Fruit fly (Drosophila melanogaster): ENCODE data around the gene CG9541.

Gene CG9541

dm6 chr2L:9010267-9010666 is 35.0 kb upstream of the CG9541 start, which contains the start of gene CG9568 (continued):
- peak; percentile 14 for TF ChIP-seq BtbVII (GFP tag; optimal IDR thresholded peaks at IDR 0.05)
- TF ChIP-seq sug (tag; optimal IDR thresholded peaks at IDR 0.05) = peak; percentile 19
- TF ChIP-seq lab (GFP tag; optimal IDR thresholded peaks at IDR 0.05) = peak; percentile 18
- TF ChIP-seq Med (GFP tag) = peak; percentile 53
- TF ChIP-seq fd64A (GFP tag; optimal IDR thresholded peaks at IDR 0.05) = peak; percentile 7
- TF ChIP-seq exex (tag; optimal IDR thresholded peaks at IDR 0.05) = peak; percentile 49
- TF ChIP-seq odd (GFP tag; optimal IDR thresholded peaks at IDR 0.05) = peak; percentile 6
- no peak for TF ChIP-seq CG6654 (GFP tag; optimal IDR thresholded peaks at IDR 0.05)
- peak; percentile 22 for TF ChIP-seq D19B (GFP tag; optimal IDR thresholded peaks at IDR 0.05)
- TF ChIP-seq Asciz (GFP tag; optimal IDR thresholded peaks at IDR 0.05) = peak; percentile 2
- peak; percentile 48 for TF ChIP-seq CG12071 (GFP tag; optimal IDR thresholded peaks at IDR 0.05)
- TF ChIP-seq ATbp (GFP tag; optimal IDR thresholded peaks at IDR 0.05) = peak; percentile 9
- no peak for TF ChIP-seq CG6683 (GFP tag; optimal IDR thresholded peaks at IDR 0.05)
- peak; percentile 38 for TF ChIP-seq CG13296 (GFP tag; optimal IDR thresholded peaks at IDR 0.05)
- peak; percentile 17 for TF ChIP-seq CG6813 (GFP tag; optimal IDR thresholded peaks at IDR 0.05)
- peak; percentile 5 for TF ChIP-seq unpg (GFP tag; optimal IDR thresholded peaks at IDR 0.05)

- TF ChIP-seq stwl (tag; optimal IDR thresholded peaks at IDR 0.05) (no peak), CG1529 (GFP tag; optimal IDR thresholded peaks at IDR 0.05) (no peak), dati (GFP tag; IDR thresholded peaks at IDR 0.05) (no peak), sob (GFP tag; IDR thresholded peaks at IDR 0.05) (no peak), CG4820 (GFP tag; optimal IDR thresholded peaks at IDR 0.05) (no peak), sisA (GFP tag; IDR thresholded peaks at IDR 0.05) (no peak), CG7745 (tag; optimal IDR thresholded peaks at IDR 0.05) (no peak), CG11456 (GFP tag; IDR thresholded peaks at IDR 0.05) (0 out of 3 replicates have a peak, but pooled peaks have one; percentile 1)
These were observed 23.0 kb upstream of the CG9541 start, which contains the start of gene Try29F for dm6 chr2L:8998237-8998636. Gene Try29F, plus strand, starts transcription at chr2L:8998537.

dm6 chr2L:8997285-8997684 is 22.1 kb upstream of the CG9541 start, which contains the start of the genes alien and CG18661:
Gene alien, minus strand, starts transcription at chr2L:8997379.
Gene CG18661, plus strand, starts transcription at chr2L:8997605.
- no peak for TF ChIP-seq D (optimal IDR thresholded peaks at IDR 0.05)
- peak; percentile 71 for TF ChIP-seq D (GFP tag; optimal IDR thresholded peaks at IDR 0.05)
- no peak for TF ChIP-seq ac (GFP tag; optimal IDR thresholded peaks at IDR 0.05)
- peak; percentile 83 to 95 for TF ChIP-seq crp (GFP tag; optimal IDR thresholded peaks at IDR 0.05)
- TF ChIP-seq btn (GFP tag; optimal IDR thresholded peaks at IDR 0.05) = peak; percentile 29
- TF ChIP-seq CG33213 (GFP tag; optimal IDR thresholded peaks at IDR 0.05) = peak; percentile 88
- peak; percentile 88 for TF ChIP-seq ttk (GFP tag; IDR thresholded peaks at IDR 0.05)
- TF ChIP-seq odd (GFP tag; optimal IDR thresholded peaks at IDR 0.05) = no peak
- peak; percentile 53 for TF ChIP-seq hkb (optimal IDR thresholded peaks at IDR 0.05)
- TF ChIP-seq hkb (GFP tag; IDR thresholded peaks at IDR 0.05) = peak; percentile 88
- TF ChIP-seq Bteb2 (GFP tag; optimal IDR thresholded peaks at IDR 0.05) = peak; percentile 67
- TF ChIP-seq fru (optimal IDR thresholded peaks at IDR 0.05) = no peak
- no peak for TF ChIP-seq Vsx1 (GFP tag; optimal IDR thresholded peaks at IDR 0.05)
- TF ChIP-seq CG13775 (GFP tag; optimal IDR thresholded peaks at IDR 0.05) = peak; percentile 71
- peak; percentile 71 for TF ChIP-seq Chrac-16 (GFP tag; optimal IDR thresholded peaks at IDR 0.05)
- TF ChIP-seq dimm (GFP tag; IDR thresholded peaks at IDR 0.05) = peak; percentile 89
- no peak for TF ChIP-seq Dip2 (GFP tag; IDR thresholded peaks at IDR 0.05)
- TF ChIP-seq Sry-δ (GFP tag; optimal IDR thresholded peaks at IDR 0.05) = peak; percentile 88
- TF ChIP-seq CG18764 (GFP tag; optimal IDR thresholded peaks at IDR 0.05) = peak; percentile 48
- 0 out of 2 replicates have a peak, but pooled peaks have one; percentile 64 for TF ChIP-seq CkIIα-i1 (GFP tag; IDR thresholded peaks at IDR 0.05)
- peak; percentile 91 for TF ChIP-seq ems (GFP tag; optimal IDR thresholded peaks at IDR 0.05)
- TF ChIP-seq onecut (GFP tag; IDR thresholded peaks at IDR 0.05) = peak; percentile 89
- TF ChIP-seq CoRest (tag; optimal IDR thresholded peaks at IDR 0.05) = peak; percentile 90
- TF ChIP-seq bbx (GFP tag; IDR thresholded peaks at IDR 0.05; ENCODE audit: partially characterized antibody) = peak; percentile 23; the same call in 1 of the 2 replicates
- TF ChIP-seq stc (GFP tag; IDR thresholded peaks at IDR 0.05) = peak; percentile 60
- TF ChIP-seq CG12391 (tag; optimal IDR thresholded peaks at IDR 0.05) = peak; percentile 79
- TF ChIP-seq ERR (GFP tag; optimal IDR thresholded peaks at IDR 0.05) = peak; percentile 62

Measured in whole organism, embryonic.